Fruit fly (Drosophila melanogaster) whole organism, embryonic: ENCODE measurements around the gene CG6094.

Source experiments
- Aef1 ChIP-seq: fragments of 200-800 bp; sonication (Bioruptor generic); IDR thresholded peaks from 3 replicates; pipeline ENCODE4 v1.3.6; 2022; ENCODE audit warnings: missing biosample characterization, missing genetic modification characterization
- CG11247 ChIP-seq: fragments of 200-800 bp; sonication (Bioruptor generic); IDR thresholded peaks from 2 replicates; pipeline ENCODE4 v1.3.6; 2022; ENCODE audit warnings: missing biosample characterization, missing genetic modification characterization
- CG11456 ChIP-seq: fragments of 200-800 bp; sonication (Bioruptor generic); IDR thresholded peaks from 3 replicates; pipeline ENCODE4 v1.3.6; 2022; ENCODE audit warnings: missing biosample characterization, missing genetic modification characterization
- CG11504 ChIP-seq: fragments of 200-800 bp; sonication (Bioruptor generic); optimal IDR thresholded peaks from 3 replicates; lab custom pipeline; 2019; ENCODE audit warnings: missing biosample characterization, mild to moderate bottlenecking, missing genetic modification characterization, moderate library complexity
- CG13775 ChIP-seq: fragments of 200-800 bp; sonication (Bioruptor generic); optimal IDR thresholded peaks from 3 replicates; lab custom pipeline; 2017; ENCODE audit warnings: missing biosample characterization, mild to moderate bottlenecking, missing genetic modification characterization
- CG14860 ChIP-seq: fragments of 200-800 bp; sonication (Bioruptor generic); IDR thresholded peaks from 3 replicates; pipeline ENCODE4 v1.3.6; 2022; ENCODE audit warnings: missing biosample characterization, missing genetic modification characterization; ENCODE audit not compliant: partially characterized antibody
- CG15514 ChIP-seq: fragments of 200-800 bp; sonication (Bioruptor generic); optimal IDR thresholded peaks from 3 replicates; lab custom pipeline; 2017; ENCODE audit warnings: missing biosample characterization, missing genetic modification characterization, mild to moderate bottlenecking, moderate library complexity, missing genetic modification reagents
- CG15696 ChIP-seq: fragments of 200-800 bp; sonication (Bioruptor generic); optimal IDR thresholded peaks from 2 replicates; lab custom pipeline; 2019; ENCODE audit warnings: missing biosample characterization, mild to moderate bottlenecking, missing genetic modification characterization, moderate library complexity
- CG16813 ChIP-seq: fragments of 200-800 bp; sonication (Bioruptor generic); IDR thresholded peaks from 3 replicates; pipeline ENCODE4 v1.3.6; 2022; ENCODE audit warnings: missing biosample characterization, missing genetic modification characterization; ENCODE audit not compliant: partially characterized antibody
- CG32532 ChIP-seq: fragments of 200-800 bp; sonication (Bioruptor generic); IDR thresholded peaks from 2 replicates; pipeline ENCODE4 v1.3.6; 2022; ENCODE audit warnings: missing biosample characterization, missing genetic modification characterization
- CG33213 ChIP-seq: fragments of 200-800 bp; sonication (Bioruptor generic); optimal IDR thresholded peaks from 3 replicates; lab custom pipeline; 2016; ENCODE audit warnings: missing biosample characterization, missing genetic modification characterization
- CG34224 ChIP-seq: fragments of 200-800 bp; sonication (Bioruptor generic); IDR thresholded peaks from 3 replicates; pipeline ENCODE4 v1.3.6; 2022; ENCODE audit warnings: missing biosample characterization, missing genetic modification characterization; ENCODE audit not compliant: partially characterized antibody
- CG34422 ChIP-seq: fragments of 200-800 bp; sonication (Bioruptor generic); IDR thresholded peaks from 3 replicates; pipeline ENCODE4 v1.3.6; 2022; ENCODE audit warnings: missing biosample characterization, missing genetic modification characterization
- CG3838 ChIP-seq: fragments of 200-800 bp; sonication (Bioruptor generic); optimal IDR thresholded peaks from 3 replicates; lab custom pipeline; 2016; ENCODE audit warnings: missing biosample characterization, missing genetic modification characterization
- CG43689 ChIP-seq: fragments of 200-800 bp; sonication (Bioruptor generic); IDR thresholded peaks from 2 replicates; pipeline ENCODE4 v1.3.6; 2022; ENCODE audit warnings: missing biosample characterization, missing genetic modification characterization
- CG4707 ChIP-seq: fragments of 200-800 bp; sonication (Bioruptor generic); optimal IDR thresholded peaks from 2 replicates; lab custom pipeline; 2018; ENCODE audit warnings: missing biosample characterization, mild to moderate bottlenecking, missing genetic modification characterization, moderate library complexity
- CG6791 ChIP-seq: fragments of 200-800 bp; sonication (Bioruptor generic); IDR thresholded peaks from 3 replicates; pipeline ENCODE4 v1.3.6; 2022; ENCODE audit warnings: missing biosample characterization, missing genetic modification characterization; ENCODE audit not compliant: partially characterized antibody
- CG8290 ChIP-seq, 3 experiments: fragments of 200-800 bp; sonication (Bioruptor generic); optimal IDR thresholded peaks; 2 replicates each; lab custom pipeline; 2016 to 2019; ENCODE audit warnings: missing biosample characterization in 3 of 3, missing genetic modification characterization in 3 of 3, mild to moderate bottlenecking in 2 of 3, moderate library complexity in 1 of 3
- Dll ChIP-seq: fragments of 200-800 bp; sonication (Bioruptor generic); IDR thresholded peaks from 4 replicates; pipeline ENCODE4 v1.3.6; 2022; ENCODE audit warnings: missing biosample characterization, missing genetic modification characterization; ENCODE audit not compliant: partially characterized antibody
- Eip74EF ChIP-seq, 2 experiments: fragments of 200-800 bp in 1 of 2; fragments of >200 bp in 1 of 2; sonication (Bioruptor generic) in 1 of 2; optimal IDR thresholded peaks; 2 replicates each; lab custom pipeline; 2017 to 2019; ENCODE audit warnings: missing biosample characterization in 2 of 2, missing genetic modification characterization in 2 of 2, mild to moderate bottlenecking in 1 of 2, moderate library complexity in 1 of 2
- HLH4C ChIP-seq: fragments of 200-800 bp; sonication (Bioruptor generic); IDR thresholded peaks from 3 replicates; pipeline ENCODE4 v1.3.6; 2022; ENCODE audit warnings: missing biosample characterization, missing genetic modification characterization; ENCODE audit not compliant: partially characterized antibody
- Hand ChIP-seq: fragments of 200-800 bp; sonication (Bioruptor generic); optimal IDR thresholded peaks from 2 replicates; lab custom pipeline; 2017; ENCODE audit warnings: mild to moderate bottlenecking, missing biosample characterization, missing genetic modification reagents, missing genetic modification characterization
- Lhr ChIP-seq: fragments of 200-800 bp; sonication (Bioruptor generic); optimal IDR thresholded peaks from 3 replicates; lab custom pipeline; 2017; ENCODE audit warnings: mild to moderate bottlenecking, missing biosample characterization, missing genetic modification reagents, missing genetic modification characterization
- Med ChIP-seq: fragments of 200-800 bp; sonication (Bioruptor generic); peaks from one replicate; lab custom pipeline; 2016; ENCODE audit warnings: missing biosample characterization, missing genetic modification characterization, mild to moderate bottlenecking, inconsistent platforms, moderate library complexity
- NFAT ChIP-seq: fragments of 200-800 bp; sonication (Bioruptor generic); IDR thresholded peaks from 2 replicates; pipeline ENCODE4 v1.3.6; 2022; ENCODE audit warnings: missing biosample characterization, missing genetic modification characterization
- Neu2 ChIP-seq: fragments of 200-800 bp; sonication (Bioruptor generic); optimal IDR thresholded peaks from 3 replicates; lab custom pipeline; 2016; ENCODE audit warnings: missing biosample characterization, missing genetic modification characterization, borderline replicate concordance
- Opbp ChIP-seq: fragments of 200-800 bp; sonication (Bioruptor generic); IDR thresholded peaks from 3 replicates; pipeline ENCODE4 v1.3.6; 2022; ENCODE audit warnings: missing biosample characterization, missing genetic modification characterization; ENCODE audit not compliant: partially characterized antibody
- Pdp1 ChIP-seq, 2 experiments: fragments of 200-800 bp; sonication (Bioruptor generic); optimal IDR thresholded peaks; 3 replicates each; lab custom pipeline; 2016; ENCODE audit warnings: missing biosample characterization in 2 of 2, missing genetic modification characterization in 2 of 2, mild to moderate bottlenecking in 1 of 2, moderate library complexity in 1 of 2
- Rfx ChIP-seq: fragments of 200-800 bp; sonication (Bioruptor generic); IDR thresholded peaks from 2 replicates; pipeline ENCODE4 v1.3.6; 2022; ENCODE audit warnings: missing biosample characterization, missing genetic modification characterization
- Sin3A ChIP-seq: fragments of >200 bp; optimal IDR thresholded peaks from 2 replicates; lab custom pipeline; 2018
- Sry-β ChIP-seq: fragments of 200-800 bp; sonication (Bioruptor generic); optimal IDR thresholded peaks from 2 replicates; lab custom pipeline; 2018; ENCODE audit warnings: missing biosample characterization, mild to moderate bottlenecking, missing genetic modification characterization, moderate library complexity
- ab ChIP-seq: fragments of 200-800 bp; sonication (Bioruptor generic); optimal IDR thresholded peaks from 2 replicates; lab custom pipeline; 2016; ENCODE audit warnings: missing biosample characterization, missing genetic modification characterization
- amos ChIP-seq: fragments of 200-800 bp; sonication (Bioruptor generic); IDR thresholded peaks from 2 replicates; pipeline ENCODE4 v1.3.6; 2022; ENCODE audit warnings: missing biosample characterization, missing genetic modification characterization; ENCODE audit not compliant: partially characterized antibody
- ato ChIP-seq: fragments of 200-800 bp; sonication (Bioruptor generic); IDR thresholded peaks from 2 replicates; pipeline ENCODE4 v1.3.6; 2022; ENCODE audit warnings: missing biosample characterization, missing genetic modification characterization; ENCODE audit not compliant: partially characterized antibody
- bowl ChIP-seq: fragments of 200-800 bp; sonication (Bioruptor generic); IDR thresholded peaks from 2 replicates; pipeline ENCODE4 v1.3.6; 2022; ENCODE audit warnings: missing biosample characterization, missing genetic modification characterization
- chinmo ChIP-seq: fragments of 200-800 bp; sonication (Bioruptor generic); IDR thresholded peaks from 4 replicates; pipeline ENCODE4 v1.3.6; 2022; ENCODE audit warnings: missing biosample characterization, missing genetic modification characterization; ENCODE audit not compliant: partially characterized antibody
- fd96Cb ChIP-seq: fragments of 200-800 bp; sonication (Bioruptor generic); optimal IDR thresholded peaks from 2 replicates; lab custom pipeline; 2018; ENCODE audit warnings: missing biosample characterization, mild to moderate bottlenecking, missing genetic modification characterization, moderate library complexity
- hb ChIP-seq: fragments of 200-800 bp; sonication (Bioruptor generic); IDR thresholded peaks from 3 replicates; pipeline ENCODE4 v1.3.6; 2022; ENCODE audit warnings: missing biosample characterization, missing genetic modification characterization; ENCODE audit not compliant: partially characterized antibody
- hbn ChIP-seq: fragments of 200-800 bp; sonication (Bioruptor generic); IDR thresholded peaks from 2 replicates; pipeline ENCODE4 v1.3.6; 2022; ENCODE audit warnings: missing biosample characterization, missing genetic modification characterization; ENCODE audit not compliant: partially characterized antibody
- pros ChIP-seq: fragments of 200-800 bp; sonication (Bioruptor generic); optimal IDR thresholded peaks from 3 replicates; lab custom pipeline; 2019; ENCODE audit warnings: missing biosample characterization, mild to moderate bottlenecking, missing genetic modification characterization, moderate library complexity
- pzg ChIP-seq: fragments of 200-800 bp; sonication (Bioruptor generic); optimal IDR thresholded peaks from 3 replicates; lab custom pipeline; 2018; ENCODE audit warnings: missing biosample characterization, mild to moderate bottlenecking, missing genetic modification characterization, moderate library complexity
- sens ChIP-seq: fragments of 200-800 bp; sonication (Bioruptor generic); peaks from one replicate; lab custom pipeline; 2016; ENCODE audit warnings: missing biosample characterization, missing genetic modification characterization
- sna ChIP-seq: fragments of 200-800 bp; sonication (Bioruptor generic); IDR thresholded peaks from 2 replicates; pipeline ENCODE4 v1.3.6; 2022; ENCODE audit warnings: missing biosample characterization, missing genetic modification characterization; ENCODE audit not compliant: partially characterized antibody
- sob ChIP-seq: fragments of 200-800 bp; sonication (Bioruptor generic); IDR thresholded peaks from 2 replicates; pipeline ENCODE4 v1.3.6; 2022; ENCODE audit warnings: missing biosample characterization, missing genetic modification characterization
- tup ChIP-seq: fragments of 200-800 bp; sonication (Bioruptor generic); optimal IDR thresholded peaks from 2 replicates; lab custom pipeline; 2016; ENCODE audit warnings: missing biosample characterization, mild to moderate bottlenecking, missing genetic modification characterization, moderate library complexity
- unc-4 ChIP-seq: fragments of 200-800 bp; sonication (Bioruptor generic); IDR thresholded peaks from 2 replicates; pipeline ENCODE4 v1.3.6; 2022; ENCODE audit warnings: missing biosample characterization, missing genetic modification characterization; ENCODE audit not compliant: partially characterized antibody
- unpg ChIP-seq: fragments of 200-800 bp; sonication (Bioruptor generic); optimal IDR thresholded peaks from 3 replicates; lab custom pipeline; 2018; ENCODE audit warnings: missing biosample characterization, mild to moderate bottlenecking, missing genetic modification characterization, moderate library complexity
- z ChIP-seq: fragments of 200-800 bp; sonication (Bioruptor generic); IDR thresholded peaks from 3 replicates; pipeline ENCODE4 v1.3.6; 2022; ENCODE audit warnings: missing biosample characterization, missing genetic modification characterization

CG6094 gene

dm6 chr2L:10517085-10517484, 10.2 kb downstream of the CG6094 start, which contains the start of the genes Fatp1 and Lrr47 (continued):
- peak in 1 of 2 experiments; percentile 54 for TF ChIP-seq Pdp1 (GFP tag; optimal IDR thresholded peaks at IDR 0.05; lab: Kevin White, UChicago)
- no peak for TF ChIP-seq CG11456 (GFP tag; lab: Robert Waterston, UW)
- TF ChIP-seq CG16813 (GFP tag; lab: Robert Waterston, UW), result peak; percentile 82
- TF ChIP-seq CG34224 (GFP tag; lab: Robert Waterston, UW), result peak; percentile 77
- TF ChIP-seq pzg (GFP tag; lab: Kevin White, UChicago), result peak; percentile 75
- peak; percentile 83 for TF ChIP-seq hb (GFP tag; lab: Robert Waterston, UW)
- TF ChIP-seq CG3838, result no peak
- TF ChIP-seq CG8290 (GFP tag; optimal IDR thresholded peaks at IDR 0.05; lab: Kevin White, UChicago), result no peak
- TF ChIP-seq CG8290 (tag; optimal IDR thresholded peaks at IDR 0.05; lab: Kevin White, UChicago), result peak in 1 of 2 experiments; percentile 36
- TF ChIP-seq Eip74EF (GFP tag; optimal IDR thresholded peaks at IDR 0.05; lab: Kevin White, UChicago), result no peak
- TF ChIP-seq CG33213 (GFP tag; lab: Kevin White, UChicago), result peak; percentile 44
- TF ChIP-seq NFAT, result peak; percentile 22; the same call in 1 of the 2 replicates
- TF ChIP-seq bowl (GFP tag; lab: Robert Waterston, UW), result no peak
- peak; percentile 84 for TF ChIP-seq CG6791 (GFP tag; lab: Robert Waterston, UW)
- no peak for TF ChIP-seq fd96Cb (tag; lab: Kevin White, UChicago)
- TF ChIP-seq Neu2 (GFP tag; lab: Kevin White, UChicago), result no peak
- TF ChIP-seq Rfx (GFP tag; lab: Robert Waterston, UW), result peak; percentile 24; the same call in 1 of the 2 replicates
- TF ChIP-seq Opbp (GFP tag; lab: Robert Waterston, UW), result peak; percentile 90
- TF ChIP-seq CG11504 (tag; lab: Kevin White, UChicago), result peak; percentile 28
- TF ChIP-seq CG15514 (GFP tag; lab: Kevin White, UChicago), result peak; percentile 99
- peak; percentile 76 for TF ChIP-seq CG14860 (GFP tag; lab: Robert Waterston, UW)
- peak; percentile 86 for TF ChIP-seq Dll
- no peak for TF ChIP-seq tup (GFP tag; lab: Kevin White, UChicago)
- no peak for TF ChIP-seq z (GFP tag; lab: Robert Waterston, UW)
- TF ChIP-seq CG4707 (GFP tag; lab: Kevin White, UChicago), result no peak
- TF ChIP-seq HLH4C, result peak; percentile 79
- no peak for TF ChIP-seq pros (GFP tag; lab: Kevin White, UChicago)
- peak; percentile 85 for TF ChIP-seq hbn (GFP tag; lab: Robert Waterston, UW)
- no peak for TF ChIP-seq Aef1
- no peak for TF ChIP-seq ab (GFP tag; lab: Kevin White, UChicago)
- TF ChIP-seq sens, result peak; percentile 39
- TF ChIP-seq Sin3A, result peak; percentile 78
- TF ChIP-seq CG13775 (GFP tag; lab: Kevin White, UChicago), result no peak
- peak; percentile 80 for TF ChIP-seq ato (GFP tag; lab: Robert Waterston, UW)
- peak; percentile 90 for TF ChIP-seq unc-4
- TF ChIP-seq Lhr, result peak; percentile 52
- peak; percentile 59 for TF ChIP-seq Med
- TF ChIP-seq amos (GFP tag; lab: Robert Waterston, UW), result peak; percentile 94
- TF ChIP-seq Hand (GFP tag; lab: Kevin White, UChicago), result no peak
- no peak for TF ChIP-seq sob (GFP tag; lab: Robert Waterston, UW)
- TF ChIP-seq CG32532, result no peak
- TF ChIP-seq unpg (GFP tag; lab: Kevin White, UChicago), result no peak
- TF ChIP-seq Sry-β (GFP tag; lab: Kevin White, UChicago), result peak; percentile 14
- TF ChIP-seq CG11247 (GFP tag; lab: Robert Waterston, UW), result no peak
- no peak for TF ChIP-seq CG15696 (tag; lab: Kevin White, UChicago)
- TF ChIP-seq sna (GFP tag; lab: Robert Waterston, UW), result peak; percentile 80
- 0 out of 3 replicates have a peak, but pooled peaks have one; percentile 6 for TF ChIP-seq CG34422 (GFP tag; lab: Robert Waterston, UW)
- peak; percentile 87; the same call in 3 of the 4 replicates for TF ChIP-seq chinmo
- TF ChIP-seq CG43689 (GFP tag; lab: Robert Waterston, UW), result no peak
